Fruit fly (Drosophila melanogaster) whole organism, prepupa: ENCODE results near the gene Prtl99C.
A peak's percentile ranks its signal among the peaks of the same experiment; 100 is the strongest.

Source experiments
- CG10631 ChIP-seq: fragments of 200-800 bp; sonication (Bioruptor generic); optimal IDR thresholded peaks from 2 replicates; lab custom pipeline; 2016; ENCODE audit warnings: missing biosample characterization, missing genetic modification characterization
- CG10669 ChIP-seq: fragments of 200-800 bp; sonication (Bioruptor generic); optimal IDR thresholded peaks from 3 replicates; lab custom pipeline; 2018; ENCODE audit warnings: missing biosample characterization, mild to moderate bottlenecking, missing genetic modification characterization, moderate library complexity
- CG11294 ChIP-seq: fragments of 200-800 bp; sonication (Bioruptor generic); IDR thresholded peaks from 2 replicates; pipeline ENCODE4 v1.3.6; 2022; ENCODE audit warnings: missing biosample characterization, missing genetic modification characterization
- CG11762 ChIP-seq: fragments of 200-800 bp; sonication (Bioruptor generic); optimal IDR thresholded peaks from 3 replicates; lab custom pipeline; 2016; ENCODE audit warnings: missing biosample characterization, missing genetic modification characterization; ENCODE audit not compliant: insufficient read depth
- CG11902 ChIP-seq: fragments of 200-800 bp; sonication (Bioruptor generic); optimal IDR thresholded peaks from 3 replicates; lab custom pipeline; 2016; ENCODE audit warnings: missing biosample characterization, missing genetic modification characterization
- CG15336 ChIP-seq: fragments of 200-800 bp; sonication (Bioruptor generic); IDR thresholded peaks from 2 replicates; pipeline ENCODE4 v1.3.6; 2022; ENCODE audit warnings: missing biosample characterization, missing genetic modification characterization
- CG1621 ChIP-seq: fragments of 200-800 bp; sonication (Bioruptor generic); optimal IDR thresholded peaks from 3 replicates; lab custom pipeline; 2018; ENCODE audit warnings: missing biosample characterization, mild to moderate bottlenecking, missing genetic modification characterization
- CG3032 ChIP-seq: fragments of 200-800 bp; optimal IDR thresholded peaks from 2 replicates; lab custom pipeline; 2019; ENCODE audit warnings: missing biosample characterization, mild to moderate bottlenecking, missing genetic modification characterization, moderate library complexity
- CG31627 ChIP-seq: fragments of 200-800 bp; sonication (Bioruptor generic); optimal IDR thresholded peaks from 3 replicates; lab custom pipeline; 2016; ENCODE audit warnings: missing biosample characterization, missing genetic modification characterization
- CG32006 ChIP-seq: fragments of 200-800 bp; sonication (Bioruptor generic); optimal IDR thresholded peaks from 3 replicates; lab custom pipeline; 2017; ENCODE audit warnings: missing biosample characterization, mild to moderate bottlenecking, missing genetic modification characterization
- CG34406 ChIP-seq: fragments of 200-800 bp; sonication (Bioruptor generic); optimal IDR thresholded peaks from 3 replicates; lab custom pipeline; 2016; ENCODE audit warnings: missing biosample characterization, missing genetic modification characterization
- CG4318 ChIP-seq: fragments of 200-800 bp; sonication (Bioruptor generic); optimal IDR thresholded peaks from 3 replicates; lab custom pipeline; 2017; ENCODE audit warnings: missing biosample characterization, mild to moderate bottlenecking, missing genetic modification characterization
- CG6163 ChIP-seq: fragments of 200-800 bp; sonication (Bioruptor generic); IDR thresholded peaks from 3 replicates; pipeline ENCODE4 v1.3.6; 2022; ENCODE audit warnings: missing biosample characterization, missing genetic modification characterization
- CG6276 ChIP-seq: fragments of 200-800 bp; sonication (Bioruptor generic); optimal IDR thresholded peaks from 2 replicates; lab custom pipeline; 2017; ENCODE audit warnings: missing biosample characterization, mild to moderate bottlenecking, missing genetic modification characterization
- CG6792 ChIP-seq: fragments of 200-800 bp; sonication (Bioruptor generic); optimal IDR thresholded peaks from 3 replicates; lab custom pipeline; 2016; ENCODE audit warnings: missing biosample characterization, missing genetic modification characterization
- CG6808 ChIP-seq: fragments of 200-800 bp; sonication (Bioruptor generic); optimal IDR thresholded peaks from 3 replicates; lab custom pipeline; 2017; ENCODE audit warnings: missing biosample characterization, missing genetic modification characterization, mild to moderate bottlenecking, moderate library complexity, missing genetic modification reagents
- CG7368 ChIP-seq: fragments of 200-800 bp; sonication (Bioruptor generic); optimal IDR thresholded peaks from 3 replicates; lab custom pipeline; 2016; ENCODE audit warnings: missing biosample characterization, missing genetic modification characterization
- CG8119 ChIP-seq: fragments of 200-800 bp; sonication (Bioruptor generic); IDR thresholded peaks from 3 replicates; pipeline ENCODE4 v1.3.6; 2022; ENCODE audit warnings: missing biosample characterization, missing genetic modification characterization
- CG9139 ChIP-seq: fragments of 200-800 bp; sonication (Bioruptor generic); optimal IDR thresholded peaks from 3 replicates; lab custom pipeline; 2017; ENCODE audit warnings: missing biosample characterization, mild to moderate bottlenecking, missing genetic modification characterization
- Eip75B ChIP-seq: fragments of 200-800 bp; sonication (Bioruptor generic); optimal IDR thresholded peaks from 3 replicates; lab custom pipeline; 2016; ENCODE audit warnings: missing biosample characterization, missing genetic modification characterization
- Eip78C ChIP-seq: fragments of 200-800 bp; sonication (Bioruptor generic); peaks from one replicate; lab custom pipeline; 2016; ENCODE audit warnings: missing biosample characterization, missing genetic modification characterization
- Eip93F ChIP-seq: fragments of 200-800 bp; sonication (Bioruptor generic); optimal IDR thresholded peaks from 2 replicates; lab custom pipeline; 2016; ENCODE audit warnings: missing biosample characterization, mild to moderate bottlenecking, missing genetic modification characterization
- Ets21C ChIP-seq: fragments of 200-800 bp; sonication (Bioruptor generic); optimal IDR thresholded peaks from 3 replicates; lab custom pipeline; 2016; ENCODE audit warnings: missing biosample characterization, missing genetic modification characterization
- Gug ChIP-seq: fragments of 200-800 bp; sonication (Bioruptor generic); IDR thresholded peaks from 2 replicates; pipeline ENCODE4 v1.3.6; 2022; ENCODE audit warnings: missing biosample characterization, missing genetic modification characterization
- Hr38 ChIP-seq: sonication (Bioruptor generic); optimal IDR thresholded peaks from 2 replicates; lab custom pipeline; 2016; ENCODE audit warnings: missing biosample characterization, missing genetic modification characterization
- Hr39 ChIP-seq: fragments of 200-800 bp; sonication (Bioruptor generic); optimal IDR thresholded peaks from 2 replicates; lab custom pipeline; 2016; ENCODE audit warnings: missing biosample characterization, missing genetic modification characterization
- Hr4 ChIP-seq: fragments of 200-800 bp; sonication (Bioruptor generic); optimal IDR thresholded peaks from 3 replicates; lab custom pipeline; 2016; ENCODE audit warnings: missing biosample characterization, missing genetic modification characterization
- OdsH ChIP-seq: fragments of 200-800 bp; sonication (Bioruptor generic); optimal IDR thresholded peaks from 3 replicates; lab custom pipeline; 2016; ENCODE audit warnings: missing biosample characterization, missing genetic modification characterization
- Sox102F ChIP-seq: fragments of 200-800 bp; sonication (Bioruptor generic); optimal IDR thresholded peaks from 2 replicates; lab custom pipeline; 2016; ENCODE audit warnings: missing biosample characterization, mild to moderate bottlenecking, missing genetic modification characterization
- Sox14 ChIP-seq: fragments of 200-800 bp; sonication (Bioruptor generic); optimal IDR thresholded peaks from 3 replicates; lab custom pipeline; 2016; ENCODE audit warnings: missing biosample characterization, missing genetic modification characterization
- achi ChIP-seq: fragments of 200-800 bp; sonication (Bioruptor generic); optimal IDR thresholded peaks from 3 replicates; lab custom pipeline; 2016; ENCODE audit warnings: missing biosample characterization, missing genetic modification characterization
- cyc ChIP-seq: fragments of 200-800 bp; sonication (Bioruptor generic); optimal IDR thresholded peaks from 3 replicates; lab custom pipeline; 2016; ENCODE audit warnings: missing biosample characterization, missing genetic modification characterization
- dac ChIP-seq: fragments of 200-800 bp; sonication (Bioruptor generic); optimal IDR thresholded peaks from 2 replicates; lab custom pipeline; 2017; ENCODE audit warnings: missing biosample characterization, mild to moderate bottlenecking, missing genetic modification characterization
- dsx ChIP-seq: fragments of 200-800 bp; optimal IDR thresholded peaks from 3 replicates; lab custom pipeline; 2019; ENCODE audit warnings: missing biosample characterization, mild to moderate bottlenecking, missing genetic modification characterization, moderate library complexity; ENCODE audit not compliant: poor library complexity, severe bottlenecking
- eg ChIP-seq: fragments of 200-800 bp; sonication (Bioruptor generic); IDR thresholded peaks from 3 replicates; pipeline ENCODE4 v1.3.6; 2022; ENCODE audit warnings: missing biosample characterization, missing genetic modification characterization
- esn ChIP-seq: fragments of 200-800 bp; sonication (Bioruptor generic); optimal IDR thresholded peaks from 2 replicates; lab custom pipeline; 2016; ENCODE audit warnings: missing biosample characterization, mild to moderate bottlenecking, missing genetic modification characterization, moderate library complexity
- fkh ChIP-seq: fragments of 200-800 bp; sonication (Bioruptor generic); optimal IDR thresholded peaks from 3 replicates; lab custom pipeline; 2017; ENCODE audit warnings: missing biosample characterization, mild to moderate bottlenecking, missing genetic modification characterization, moderate library complexity
- lz ChIP-seq: fragments of 200-800 bp; sonication (Bioruptor generic); optimal IDR thresholded peaks from 3 replicates; lab custom pipeline; 2016; ENCODE audit warnings: missing biosample characterization, missing genetic modification characterization
- salr ChIP-seq, 2 experiments: fragments of 200-800 bp; sonication (Bioruptor generic); optimal IDR thresholded peaks; 3 replicates each; lab custom pipeline; 2016 to 2018; ENCODE audit warnings: missing biosample characterization in 2 of 2, missing genetic modification characterization in 2 of 2, mild to moderate bottlenecking in 1 of 2
- spab ChIP-seq: fragments of 200-800 bp; sonication (Bioruptor generic); optimal IDR thresholded peaks from 2 replicates; lab custom pipeline; 2017; ENCODE audit warnings: missing biosample characterization, mild to moderate bottlenecking, missing genetic modification characterization, missing genetic modification reagents
- ss ChIP-seq, 2 experiments: fragments of 200-800 bp; sonication (Bioruptor generic); optimal IDR thresholded peaks; 2 replicates in 1 of 2; 3 replicates in 1 of 2; lab custom pipeline; 2017 to 2018; ENCODE audit warnings: mild to moderate bottlenecking in 2 of 2, missing biosample characterization in 2 of 2, missing genetic modification characterization in 2 of 2, moderate library complexity in 1 of 2
- svp ChIP-seq: fragments of 200-800 bp; sonication (Bioruptor generic); peaks from one replicate; lab custom pipeline; 2016; ENCODE audit warnings: missing biosample characterization, missing genetic modification characterization

Gene Prtl99C

DNA sequence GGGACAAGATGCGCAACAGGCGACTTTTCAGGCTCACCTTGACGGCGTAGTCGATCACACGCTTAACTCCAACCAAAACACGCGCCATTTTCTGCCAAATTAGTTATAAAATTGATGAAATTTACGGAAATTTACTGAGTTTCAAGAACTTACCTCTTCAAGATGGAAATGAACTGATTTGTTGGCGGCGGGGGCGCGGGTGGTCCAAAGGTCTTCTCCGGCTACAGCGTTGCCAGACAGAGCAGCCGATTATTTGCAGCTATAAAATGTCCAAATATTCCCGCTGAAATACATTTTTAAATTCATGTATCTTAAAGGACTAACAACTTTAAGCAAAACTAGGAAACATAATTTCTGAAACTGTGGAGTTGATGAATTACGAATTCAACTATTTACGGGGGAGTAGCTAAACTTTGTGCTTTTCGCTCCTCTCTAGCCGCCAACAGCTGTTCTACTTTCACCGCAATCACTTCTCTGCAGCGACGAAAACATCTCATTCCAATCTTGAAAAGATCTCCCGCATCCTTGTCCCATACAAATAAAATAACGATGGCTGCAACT lies 32.9 kb upstream of the Prtl99C start, which contains the start of the genes Etfb and CG7789 (continued):
- no peak for TF ChIP-seq CG4318 (GFP tag; lab: Kevin White, UChicago)
- TF ChIP-seq Ets21C, result peak; percentile 85
- peak; percentile 83 for TF ChIP-seq dsx
- TF ChIP-seq CG10669 (GFP tag; lab: Kevin White, UChicago), result peak; percentile 91
- peak; percentile 94 for TF ChIP-seq CG6276 (GFP tag; lab: Kevin White, UChicago)
- TF ChIP-seq Hr39 (GFP tag; lab: Kevin White, UChicago), result peak; percentile 88
- TF ChIP-seq CG6808 (GFP tag; lab: Kevin White, UChicago), result peak; percentile 96
- no peak for TF ChIP-seq Eip75B (GFP tag; lab: Kevin White, UChicago)
- peak; percentile 76 for TF ChIP-seq CG34406
- TF ChIP-seq cyc (GFP tag; lab: Kevin White, UChicago), result peak; percentile 76
- no peak for TF ChIP-seq svp
- peak; percentile 88 for TF ChIP-seq lz (GFP tag; lab: Kevin White, UChicago)
- TF ChIP-seq CG7368 (GFP tag; lab: Kevin White, UChicago), result peak; percentile 88
- TF ChIP-seq Gug (GFP tag; lab: Robert Waterston, UW), result peak; percentile 89
- peak; percentile 89 for TF ChIP-seq CG3032 (tag; lab: Kevin White, UChicago)
- TF ChIP-seq CG11294, result peak; percentile 76
- no peak for TF ChIP-seq achi
- peak; percentile 92 for TF ChIP-seq CG1621 (tag; lab: Kevin White, UChicago)
- no peak for TF ChIP-seq CG11902
- TF ChIP-seq CG31627, result peak; percentile 86
- peak; percentile 91 for TF ChIP-seq CG8119 (GFP tag; lab: Robert Waterston, UW)
- peak; percentile 96 for TF ChIP-seq Eip78C (GFP tag; lab: Kevin White, UChicago)
- TF ChIP-seq fkh (GFP tag; lab: Kevin White, UChicago), result no peak
- peak; percentile 97 to 99 for TF ChIP-seq ss (GFP tag; optimal IDR thresholded peaks at IDR 0.05; lab: Kevin White, UChicago)

- TF ChIP-seq eg (GFP tag; lab: Robert Waterston, UW) (0 out of 3 replicates have a peak, but pooled peaks have one; percentile 14), CG31627 (peak; percentile 15), CG6792 (GFP tag; lab: Kevin White, UChicago) (no peak)
These were observed 28.9 kb upstream of the Prtl99C start, which contains the start of the genes ca and ncd for dm6 chr3R:29806682-29807393. TSS of gene ca (plus strand) at chr3R:29806811. TSS of gene ncd (minus strand) at chr3R:29807127.

- no peak for TF ChIP-seq CG6276 (GFP tag; lab: Kevin White, UChicago)
- no peak for TF ChIP-seq eg (GFP tag; lab: Robert Waterston, UW)
- no peak for TF ChIP-seq CG10631 (GFP tag; lab: Kevin White, UChicago)
- TF ChIP-seq Hr38 (GFP tag; lab: Kevin White, UChicago), result no peak
- no peak for TF ChIP-seq CG6163 (GFP tag; lab: Robert Waterston, UW)
- TF ChIP-seq Hr4 (GFP tag; lab: Kevin White, UChicago), result no peak
- TF ChIP-seq CG11762, result no peak
- no peak for TF ChIP-seq Gug (GFP tag; lab: Robert Waterston, UW)
- no peak for TF ChIP-seq salr (GFP tag; optimal IDR thresholded peaks at IDR 0.05; lab: Kevin White, UChicago)
- no peak for TF ChIP-seq CG9139 (GFP tag; lab: Kevin White, UChicago)
- TF ChIP-seq CG15336, result no peak
These were observed 19.5 kb upstream of the Prtl99C start, which contains the start of gene Vps16B for dm6 chr3R:29816266-29816665. TSS of gene Vps16B (minus strand) at chr3R:29816451.

DNA sequence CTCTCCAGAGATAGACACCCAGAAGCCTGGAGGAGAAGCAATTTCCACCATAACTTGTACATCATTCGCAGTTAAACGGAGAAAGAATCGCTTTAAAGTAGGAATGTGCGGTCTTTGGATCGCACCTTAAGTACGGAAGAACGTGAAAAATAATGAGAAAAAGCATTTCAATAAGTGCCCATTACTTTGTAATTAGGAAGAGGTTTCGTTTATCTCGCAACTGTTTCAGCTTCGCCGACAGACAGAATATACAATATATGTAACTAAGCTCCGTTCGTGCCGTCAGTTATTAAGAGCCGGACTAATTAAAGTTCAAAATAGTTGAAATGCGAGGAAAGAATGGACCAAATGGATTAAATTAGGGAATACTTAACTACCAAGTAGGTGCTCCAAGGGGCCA lies 18.1 kb upstream of the Prtl99C start, which contains the start of gene CG7829:
Gene CG7829, minus strand, starts transcription at position 101 of the 400 bp plus-strand sequence.
- TF ChIP-seq spab (no peak), CG11294 (no peak), esn (no peak), CG10669 (GFP tag; lab: Kevin White, UChicago) (no peak), salr (GFP tag; optimal IDR thresholded peaks at IDR 0.05; lab: Kevin White, UChicago) (no peak), Sox102F (no peak), dac (GFP tag; lab: Kevin White, UChicago) (no peak), CG8119 (GFP tag; lab: Robert Waterston, UW) (no peak), Sox14 (no peak), CG32006 (GFP tag; lab: Kevin White, UChicago) (no peak), Ets21C (no peak), OdsH (no peak), Eip93F (no peak)
- TF ChIP-seq, all 60 proteins: peak for 0
